Worm (Caenorhabditis elegans) whole organism, L4 larva: ENCODE measurements around the gene acc-3.

ENCODE experiments used
- Y48G9A.11 ChIP-seq: fragments of 200-800 bp; sonication (Bioruptor generic); IDR thresholded peaks from 2 replicates; pipeline ENCODE4 v1.3.6; 2022; ENCODE audit warnings: missing genetic modification reagents, missing genetic modification characterization, missing compliant biosample characterization
- Y5F2A.4 ChIP-seq: fragments of 200-800 bp; sonication (Bioruptor generic); optimal IDR thresholded peaks from 2 replicates; lab custom pipeline; 2018; ENCODE audit warnings: mild to moderate bottlenecking, missing genetic modification characterization, missing compliant biosample characterization
- ceh-20 ChIP-seq: fragments of 200-800 bp; sonication (Bioruptor generic); IDR thresholded peaks from 2 replicates; pipeline ENCODE4 v1.3.6; 2022; ENCODE audit warnings: missing genetic modification reagents, missing genetic modification characterization, missing compliant biosample characterization
- ceh-32 ChIP-seq: sonication (generic microtip); optimal IDR thresholded peaks from 2 replicates; lab custom pipeline; 2016; ENCODE audit warnings: mild to moderate bottlenecking, missing genetic modification characterization, missing compliant biosample characterization; ENCODE audit not compliant: poor library complexity
- ces-1 ChIP-seq: fragments of 150-350 bp; sonication (generic microtip); optimal IDR thresholded peaks from 4 replicates; lab custom pipeline; 2014; ENCODE audit warnings: missing biosample characterization, missing genetic modification reagents, missing genetic modification characterization
- daf-16 ChIP-seq, 3 experiments: sonication (generic microtip); optimal IDR thresholded peaks; 2 replicates each; lab custom pipeline; 2016 to 2017; ENCODE audit warnings: missing genetic modification characterization in 3 of 3, missing genetic modification reagents in 3 of 3, mild to moderate bottlenecking in 2 of 3, missing compliant biosample characterization in 2 of 3, missing biosample characterization in 1 of 3, moderate library complexity in 1 of 3
- daf-19 ChIP-seq: fragments of 200-800 bp; sonication (Bioruptor generic); conservative IDR thresholded peaks from 2 replicates; pipeline ENCODE4 v1.3.6; 2022; ENCODE audit warnings: missing genetic modification characterization, missing compliant biosample characterization
- dmd-6 ChIP-seq: fragments of 200-800 bp; sonication (Bioruptor generic); IDR thresholded peaks from 2 replicates; pipeline ENCODE4 v1.3.6; 2022; ENCODE audit warnings: missing genetic modification reagents, missing genetic modification characterization, missing compliant biosample characterization
- dmd-8 ChIP-seq: fragments of 200-800 bp; sonication (Bioruptor generic); IDR thresholded peaks from 2 replicates; pipeline ENCODE4 v1.3.6; 2022; ENCODE audit warnings: missing genetic modification characterization, missing compliant biosample characterization
- duxl-1 ChIP-seq: sonication (generic microtip); optimal IDR thresholded peaks from 2 replicates; lab custom pipeline; 2016; ENCODE audit warnings: mild to moderate bottlenecking, missing genetic modification characterization, moderate library complexity, missing compliant biosample characterization; ENCODE audit not compliant: poor library complexity
- dve-1 ChIP-seq: sonication (generic microtip); optimal IDR thresholded peaks from 2 replicates; lab custom pipeline; 2017; ENCODE audit warnings: antibody characterized with exemption, mild to moderate bottlenecking, missing genetic modification characterization, missing compliant biosample characterization; ENCODE audit not compliant: insufficient read depth
- egl-27 ChIP-seq: sonication (generic microtip); optimal IDR thresholded peaks from 3 replicates; lab custom pipeline; 2017; ENCODE audit warnings: missing biosample characterization, missing genetic modification reagents, missing genetic modification characterization
- fos-1 ChIP-seq: fragments of 150-350 bp; optimal IDR thresholded peaks from 2 replicates; lab custom pipeline; 2014; ENCODE audit warnings: missing biosample characterization, missing genetic modification characterization
- gei-8 ChIP-seq: fragments of 200-800 bp; sonication (Bioruptor generic); optimal IDR thresholded peaks from 2 replicates; lab custom pipeline; 2018; ENCODE audit warnings: mild to moderate bottlenecking, missing genetic modification characterization, missing compliant biosample characterization
- hif-1 ChIP-seq, 2 experiments: sonication (generic microtip); optimal IDR thresholded peaks; 2 replicates each; lab custom pipeline; 2016 to 2017; ENCODE audit warnings: missing compliant biosample characterization in 2 of 2, missing genetic modification characterization in 2 of 2, missing genetic modification reagents in 2 of 2, missing genotype in 2 of 2, mild to moderate bottlenecking in 1 of 2
- hlh-11 ChIP-seq: fragments of 200-800 bp; sonication (Bioruptor generic); optimal IDR thresholded peaks from 2 replicates; lab custom pipeline; 2018; ENCODE audit warnings: mild to moderate bottlenecking, missing genetic modification characterization, missing compliant biosample characterization
- hlh-30 ChIP-seq: sonication (generic microtip); optimal IDR thresholded peaks from 2 replicates; lab custom pipeline; 2017; ENCODE audit warnings: antibody characterized with exemption, mild to moderate bottlenecking, missing genetic modification characterization, missing compliant biosample characterization; ENCODE audit not compliant: insufficient read depth
- jun-1 ChIP-seq: fragments of 150-350 bp; optimal IDR thresholded peaks from 2 replicates; lab custom pipeline; 2014; ENCODE audit warnings: missing biosample characterization, missing genetic modification reagents, missing genetic modification characterization
- lim-7 ChIP-seq: fragments of 200-800 bp; sonication (Bioruptor generic); IDR thresholded peaks from 2 replicates; pipeline ENCODE4 v1.3.6; 2022; ENCODE audit warnings: missing genetic modification characterization, missing compliant biosample characterization
- lin-39 ChIP-seq: fragments of 150-350 bp; optimal IDR thresholded peaks from 2 replicates; lab custom pipeline; 2014; ENCODE audit warnings: missing biosample characterization, missing genetic modification reagents, missing genetic modification characterization
- lir-3 ChIP-seq: sonication (generic microtip); optimal IDR thresholded peaks from 2 replicates; lab custom pipeline; 2016; ENCODE audit warnings: mild to moderate bottlenecking, missing genetic modification characterization, missing compliant biosample characterization
- lsy-2 ChIP-seq, 2 experiments: fragments of 150-350 bp in 1 of 2; sonication (generic microtip) in 1 of 2; optimal IDR thresholded peaks; 2 replicates each; lab custom pipeline; 2014 to 2017; ENCODE audit warnings: missing biosample characterization in 2 of 2, missing genetic modification characterization in 2 of 2
- madf-5 ChIP-seq, 2 experiments: fragments of 200-800 bp; sonication (Bioruptor generic); IDR thresholded peaks; 2 replicates each; pipeline ENCODE4 v1.3.6; 2022; ENCODE audit warnings: missing compliant biosample characterization in 2 of 2, missing genetic modification characterization in 2 of 2
- madf-9 ChIP-seq: fragments of 200-800 bp; sonication (Bioruptor generic); conservative IDR thresholded peaks from 2 replicates; pipeline ENCODE4 v1.3.6; 2022; ENCODE audit warnings: missing genetic modification reagents, missing genetic modification characterization, missing compliant biosample characterization
- mxl-3 ChIP-seq: fragments of 200-800 bp; sonication (Bioruptor generic); optimal IDR thresholded peaks from 2 replicates; lab custom pipeline; 2018; ENCODE audit warnings: mild to moderate bottlenecking, missing genetic modification characterization, missing compliant biosample characterization
- nhr-28 ChIP-seq: fragments of 150-350 bp; optimal IDR thresholded peaks from 2 replicates; lab custom pipeline; 2014; ENCODE audit warnings: missing biosample characterization, missing genetic modification characterization
- nhr-42 ChIP-seq: fragments of 200-800 bp; sonication (Bioruptor generic); IDR thresholded peaks from 2 replicates; pipeline ENCODE4 v1.3.6; 2022; ENCODE audit warnings: missing genetic modification characterization, missing compliant biosample characterization
- nhr-77 ChIP-seq: fragments of 150-350 bp; optimal IDR thresholded peaks from 2 replicates; lab custom pipeline; 2014; ENCODE audit warnings: missing biosample characterization, missing genetic modification characterization
- pha-4 ChIP-seq, 2 experiments: fragments of 150-350 bp in 1 of 2; fragments of 200-800 bp in 1 of 2; sonication (Bioruptor generic) in 1 of 2; IDR thresholded peaks in 1 of 2; optimal IDR thresholded peaks in 1 of 2; 2 replicates each; pipeline versions ENCODE4 v1.3.6 to Lab custom; 2014 to 2022; ENCODE audit warnings: missing genetic modification characterization in 2 of 2, missing genetic modification reagents in 2 of 2, missing biosample characterization in 1 of 2, missing compliant biosample characterization in 1 of 2
- pqm-1 ChIP-seq: sonication (generic microtip); optimal IDR thresholded peaks from 2 replicates; lab custom pipeline; 2017; ENCODE audit warnings: missing biosample characterization, missing genetic modification characterization
- saeg-2 ChIP-seq: fragments of 200-800 bp; sonication (Bioruptor generic); IDR thresholded peaks from 2 replicates; pipeline ENCODE4 v1.3.6; 2022; ENCODE audit warnings: missing genetic modification reagents, missing genetic modification characterization, missing compliant biosample characterization
- set-16 ChIP-seq: fragments of 200-800 bp; sonication (Bioruptor generic); IDR thresholded peaks from 2 replicates; pipeline ENCODE4 v1.3.6; 2022; ENCODE audit warnings: missing genetic modification reagents, missing genetic modification characterization, missing compliant biosample characterization
- spr-3 ChIP-seq: fragments of 200-800 bp; sonication (Bioruptor generic); optimal IDR thresholded peaks from 2 replicates; lab custom pipeline; 2018; ENCODE audit warnings: mild to moderate bottlenecking, missing genetic modification characterization, missing compliant biosample characterization
- unc-39 ChIP-seq: sonication (generic microtip); optimal IDR thresholded peaks from 2 replicates; lab custom pipeline; 2017; ENCODE audit warnings: missing biosample characterization, missing genetic modification characterization
- unc-62 ChIP-seq, 3 experiments: fragments of 150-350 bp in 1 of 3; sonication (generic microtip); optimal IDR thresholded peaks in 2 of 3; peaks in 1 of 3; 1 replicate in 1 of 3; 2 replicates in 2 of 3; lab custom pipeline; 2014 to 2017; ENCODE audit warnings: missing biosample characterization in 3 of 3, missing genetic modification characterization in 3 of 3, missing genetic modification reagents in 3 of 3, missing genotype in 1 of 3
- zfp-2 ChIP-seq: sonication (generic microtip); optimal IDR thresholded peaks from 2 replicates; lab custom pipeline; 2016; ENCODE audit warnings: mild to moderate bottlenecking, missing genetic modification characterization, missing compliant biosample characterization
- zfp-3 ChIP-seq: fragments of 200-800 bp; sonication (Bioruptor generic); conservative IDR thresholded peaks from 2 replicates; pipeline ENCODE4 v1.3.6; 2022; ENCODE audit warnings: missing genetic modification reagents, missing genetic modification characterization, missing compliant biosample characterization

Gene acc-3

DNA sequence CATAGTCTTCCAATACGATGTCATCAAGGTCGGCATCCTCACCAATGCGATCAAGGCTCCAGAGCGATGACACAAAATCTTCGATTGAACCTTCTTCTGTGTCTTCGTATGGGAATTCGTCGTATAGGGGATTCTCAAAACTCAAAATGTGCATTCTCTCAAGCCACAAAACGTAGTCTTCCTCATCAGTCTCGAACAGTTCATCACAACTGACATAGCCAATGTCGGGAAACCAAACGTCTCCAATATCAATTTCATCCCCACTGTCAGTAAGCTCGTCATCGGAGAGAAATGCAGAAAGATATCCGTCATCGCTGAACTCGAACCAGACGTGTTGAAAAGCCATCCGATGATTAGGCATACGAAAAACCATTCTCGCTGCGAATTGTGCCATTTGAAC lies 27.4 kb upstream of the acc-3 start, which contains the start of gene C39E6.2:
Gene C39E6.2, minus strand, starts transcription at position 394 of the 400 bp plus-strand sequence.
- TF ChIP-seq dmd-8 (GFP tag; lab: Robert Waterston, UW) (no peak), unc-62 (GFP tag; optimal IDR thresholded peaks at IDR 0.05 in 1 of 2; lab: Kevin White, UChicago) (peak in 1 of 2 experiments; percentile 94), unc-62 (tag; optimal IDR thresholded peaks at IDR 0.05; lab: Kevin White, UChicago) (no peak)
- TF ChIP-seq, all 104 proteins: peak for 1

DNA sequence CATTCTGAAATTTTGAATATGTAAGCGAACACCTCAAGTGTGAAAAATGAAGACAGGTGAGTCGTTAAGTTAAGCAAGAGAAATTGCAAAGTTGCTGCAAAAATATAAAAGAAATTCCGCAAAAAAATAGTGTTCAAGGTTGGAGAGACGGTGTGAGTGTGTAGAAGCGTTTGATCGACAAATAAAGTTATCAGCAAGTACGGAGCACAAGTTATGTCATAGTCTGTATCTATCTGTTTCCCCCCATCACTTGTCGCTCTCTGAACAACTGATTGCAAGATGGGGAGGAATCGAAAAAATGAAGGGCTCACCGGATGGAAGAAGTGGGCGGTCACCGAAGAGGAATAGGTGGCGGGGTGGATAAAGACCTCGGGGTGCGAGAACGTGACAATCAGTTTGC lies 21.8 kb upstream of the acc-3 start, which contains the start of gene lon-2:
Gene lon-2, minus strand, starts transcription at position 4 of the 400 bp plus-strand sequence.
- peak; percentile 80 for TF ChIP-seq pqm-1 (tag; lab: Kevin White, UChicago)
- peak; percentile 81 for TF ChIP-seq nhr-28
- peak; percentile 43 for TF ChIP-seq hlh-11 (tag; lab: Kevin White, UChicago)
- peak; percentile 7 for TF ChIP-seq hlh-30
- TF ChIP-seq lim-7: no peak
- no peak for TF ChIP-seq unc-39 (tag; lab: Kevin White, UChicago)
- TF ChIP-seq dve-1 (tag; lab: Kevin White, UChicago): peak; percentile 14
- no peak for TF ChIP-seq daf-16 (GFP tag; optimal IDR thresholded peaks at IDR 0.05; lab: Kevin White, UChicago)
- TF ChIP-seq daf-16 (tag; optimal IDR thresholded peaks at IDR 0.05; lab: Kevin White, UChicago): peak; percentile 22

ce11 chrX:4744037-4744436 lies 16.7 kb upstream of the acc-3 start:
- TF ChIP-seq dmd-6 (peak; percentile 25; the same call in 1 of the 2 replicates), zfp-2 (tag; lab: Kevin White, UChicago) (no peak), Y48G9A.11 (GFP tag; lab: Robert Waterston, UW) (no peak), madf-9 (GFP tag; lab: Robert Waterston, UW) (no peak), madf-5 (GFP tag; IDR thresholded peaks at IDR 0.05; lab: Robert Waterston, UW) (0 out of 4 replicates have a peak, but pooled peaks of 1 of the 2 experiments have one; percentile 59), ceh-32 (tag; lab: Kevin White, UChicago) (no peak), set-16 (GFP tag; lab: Robert Waterston, UW) (peak; percentile 70), lim-7 (no peak), spr-3 (GFP tag; lab: Kevin White, UChicago) (no peak)

DNA sequence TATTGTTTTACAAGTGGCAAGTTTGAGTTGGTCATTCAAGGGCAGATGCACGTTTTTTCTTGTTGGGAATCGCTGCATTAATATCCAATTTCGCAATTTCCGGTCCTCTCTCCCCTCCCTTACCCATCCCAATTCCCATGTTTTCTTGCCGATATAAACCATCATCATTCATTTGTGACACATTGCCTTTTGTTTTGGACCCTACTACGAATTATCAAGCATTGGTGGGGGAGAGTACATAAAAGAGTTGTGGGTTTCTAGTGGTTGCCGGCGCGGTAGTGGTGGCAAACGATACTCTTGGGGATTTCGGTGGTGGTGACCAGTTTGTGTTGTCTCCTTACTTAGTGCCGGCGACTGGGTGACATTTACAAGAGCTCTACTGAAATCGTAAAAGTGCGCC lies 15.0 kb upstream of the acc-3 start:
- peak in 1 of 2 experiments; percentile 78 for TF ChIP-seq unc-62 (GFP tag; optimal IDR thresholded peaks at IDR 0.05 in 1 of 2; lab: Kevin White, UChicago)
- no peak for TF ChIP-seq unc-62 (tag; optimal IDR thresholded peaks at IDR 0.05; lab: Kevin White, UChicago)
- TF ChIP-seq duxl-1 (tag; lab: Kevin White, UChicago): no peak

DNA sequence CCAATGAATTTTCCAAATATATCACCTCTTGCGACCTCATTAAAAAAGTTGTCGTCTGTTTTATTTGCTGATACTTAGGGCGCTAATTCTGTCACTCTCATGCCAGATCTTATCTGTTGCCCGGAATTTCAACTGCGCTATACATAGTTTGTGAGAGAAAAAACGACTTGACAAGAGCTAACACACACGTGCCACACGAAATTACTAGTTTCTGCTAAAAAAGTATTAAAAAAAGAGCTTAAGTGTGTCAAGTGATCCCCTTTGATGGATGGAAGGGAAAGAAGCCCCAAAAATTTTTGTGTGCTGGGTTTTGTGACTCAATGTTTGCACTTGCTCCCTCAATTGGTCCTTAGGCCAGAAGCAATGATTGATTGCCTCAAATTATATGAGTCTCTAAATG lies 13.3 kb upstream of the acc-3 start:
- TF ChIP-seq jun-1 (tag; lab: Kevin White, UChicago) (no peak), pha-4 (GFP tag; IDR thresholded peaks at IDR 0.05; lab: Robert Waterston, UW) (no peak), pha-4 (tag; optimal IDR thresholded peaks at IDR 0.05; lab: Kevin White, UChicago) (no peak), duxl-1 (tag; lab: Kevin White, UChicago) (no peak), zfp-3 (GFP tag; lab: Robert Waterston, UW) (no peak), gei-8 (GFP tag; lab: Kevin White, UChicago) (no peak), ceh-20 (peak; percentile 67; the same call in 1 of the 2 replicates), nhr-42 (GFP tag; lab: Robert Waterston, UW) (no peak), saeg-2 (GFP tag; lab: Robert Waterston, UW) (no peak), nhr-77 (tag; lab: Kevin White, UChicago) (no peak), fos-1 (no peak), ces-1 (GFP tag; lab: Kevin White, UChicago) (no peak), daf-19 (GFP tag; lab: Robert Waterston, UW) (no peak), Y5F2A.4 (GFP tag; lab: Kevin White, UChicago) (no peak), set-16 (GFP tag; lab: Robert Waterston, UW) (no peak), egl-27 (tag; lab: Kevin White, UChicago) (no peak), hif-1 (tag; optimal IDR thresholded peaks at IDR 0.05; lab: Kevin White, UChicago) (no peak), lir-3 (tag; lab: Kevin White, UChicago) (no peak), unc-62 (GFP tag; optimal IDR thresholded peaks at IDR 0.05 in 1 of 2; lab: Kevin White, UChicago) (peak in 1 of 2 experiments; percentile 31), unc-62 (tag; optimal IDR thresholded peaks at IDR 0.05; lab: Kevin White, UChicago) (no peak), lsy-2 (tag; optimal IDR thresholded peaks at IDR 0.05; lab: Kevin White, UChicago) (no peak), hlh-30 (peak; percentile 20), mxl-3 (GFP tag; lab: Kevin White, UChicago) (no peak), lin-39 (tag; lab: Kevin White, UChicago) (peak; percentile 47)
